Fruit fly (Drosophila melanogaster): Measurements from ENCODE around the gene CG45075.

Gene CG45075

dm6 chr2L:6062382-6063082 lies 28.7 kb upstream of the CG45075 start, which contains the start of the genes ND-51 and CG13994 (continued):
- peak; percentile 88 for TF ChIP-seq Sox14 (GFP tag; optimal IDR thresholded peaks at IDR 0.05)
- TF ChIP-seq CG8119 (GFP tag; IDR thresholded peaks at IDR 0.05) = peak; percentile 49; the same call in 2 of the 3 replicates
- peak; percentile 33 for TF ChIP-seq fd59A (GFP tag; optimal IDR thresholded peaks at IDR 0.05)
- peak; percentile 80 for TF ChIP-seq pdm3 (GFP tag; optimal IDR thresholded peaks at IDR 0.05)
- peak; percentile 78 for TF ChIP-seq acj6 (GFP tag; optimal IDR thresholded peaks at IDR 0.05)
- TF ChIP-seq Ets96B (tag; optimal IDR thresholded peaks at IDR 0.05) = peak; percentile 65
- TF ChIP-seq CG10631 (GFP tag; optimal IDR thresholded peaks at IDR 0.05) = peak; percentile 67
- TF ChIP-seq svp (GFP tag) = peak; percentile 95
- peak; percentile 100 for TF ChIP-seq achi (GFP tag; optimal IDR thresholded peaks at IDR 0.05)
- TF ChIP-seq topi (GFP tag; optimal IDR thresholded peaks at IDR 0.05) = peak; percentile 73
- no peak for TF ChIP-seq CG6854 (GFP tag; optimal IDR thresholded peaks at IDR 0.05)
- TF ChIP-seq Gug (GFP tag; IDR thresholded peaks at IDR 0.05) = peak; percentile 65; the same call in 1 of the 2 replicates
- TF ChIP-seq CG16779 (tag; optimal IDR thresholded peaks at IDR 0.05) = no peak
- peak; percentile 79 for TF ChIP-seq CG3919 (GFP tag; optimal IDR thresholded peaks at IDR 0.05)
- peak; percentile 35 for TF ChIP-seq CG11762 (GFP tag; optimal IDR thresholded peaks at IDR 0.05; ENCODE audit: insufficient read depth)
- TF ChIP-seq CG11902 (GFP tag; optimal IDR thresholded peaks at IDR 0.05) = peak; percentile 61
- peak; percentile 85 for TF ChIP-seq CG31627 (GFP tag; optimal IDR thresholded peaks at IDR 0.05)
- no peak for TF ChIP-seq Met (GFP tag; optimal IDR thresholded peaks at IDR 0.05)
- TF ChIP-seq Blimp-1 (GFP tag; optimal IDR thresholded peaks at IDR 0.05) = no peak
- peak; percentile 54 for TF ChIP-seq Ets21C (GFP tag; optimal IDR thresholded peaks at IDR 0.05)
- peak; percentile 30; the same call in 1 of the 2 replicates for TF ChIP-seq CG11294 (GFP tag; IDR thresholded peaks at IDR 0.05)

DNA sequence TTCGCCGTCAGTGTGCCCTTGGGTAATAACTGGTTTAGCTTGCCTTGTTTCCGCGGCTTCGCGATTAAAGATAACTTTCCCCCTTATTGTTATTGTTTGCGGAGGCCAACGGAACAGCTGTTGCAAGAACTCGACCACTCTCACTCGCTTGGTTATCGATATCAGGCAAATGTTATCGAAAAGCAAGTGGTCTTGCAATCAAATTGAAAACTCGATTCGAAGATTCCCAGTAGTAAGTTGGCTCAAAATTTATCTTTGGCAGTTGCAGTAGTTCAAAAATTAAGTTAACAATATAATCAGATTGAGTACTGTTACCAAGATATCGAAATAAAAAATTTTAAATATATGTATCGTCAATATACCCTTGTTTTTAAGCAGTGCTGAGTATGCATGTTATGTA lies 25.4 kb upstream of the CG45075 start, which contains the start of the genes Fbw5 and CG9147:
Gene Fbw5, minus strand, starts transcription at position 131 of the 400 bp plus-strand sequence.
Gene CG9147, plus strand, starts transcription at position 175 of the 400 bp plus-strand sequence.
- TF ChIP-seq spab (GFP tag; optimal IDR thresholded peaks at IDR 0.05) = peak; percentile 99
- TF ChIP-seq CG1621 (tag; optimal IDR thresholded peaks at IDR 0.05) = peak; percentile 99
- TF ChIP-seq CG6854 (GFP tag; optimal IDR thresholded peaks at IDR 0.05) = peak; percentile 99
- TF ChIP-seq CG11902 (GFP tag; optimal IDR thresholded peaks at IDR 0.05) = peak; percentile 99
- peak; percentile 100 for TF ChIP-seq CG10631 (GFP tag; optimal IDR thresholded peaks at IDR 0.05)
- TF ChIP-seq achi (GFP tag; optimal IDR thresholded peaks at IDR 0.05) = peak; percentile 99
- peak; percentile 96 for TF ChIP-seq fkh (GFP tag; optimal IDR thresholded peaks at IDR 0.05)
- TF ChIP-seq Lpt (GFP tag; optimal IDR thresholded peaks at IDR 0.05) = peak; percentile 99
- TF ChIP-seq pdm3 (GFP tag; optimal IDR thresholded peaks at IDR 0.05) = peak; percentile 100
- peak; percentile 100 for TF ChIP-seq cyc (GFP tag; optimal IDR thresholded peaks at IDR 0.05)
- peak; percentile 100 for TF ChIP-seq lz (GFP tag; optimal IDR thresholded peaks at IDR 0.05)
- TF ChIP-seq net (GFP tag; optimal IDR thresholded peaks at IDR 0.05) = peak; percentile 100
- TF ChIP-seq Ets96B (tag; optimal IDR thresholded peaks at IDR 0.05) = peak; percentile 100
- peak; percentile 100 for TF ChIP-seq Sox14 (GFP tag; optimal IDR thresholded peaks at IDR 0.05)
- peak; percentile 100 for TF ChIP-seq Smox (GFP tag; optimal IDR thresholded peaks at IDR 0.05)
- peak; percentile 99 for TF ChIP-seq dac (GFP tag; optimal IDR thresholded peaks at IDR 0.05)
- TF ChIP-seq Blimp-1 (GFP tag; optimal IDR thresholded peaks at IDR 0.05) = peak; percentile 99
- peak; percentile 100 for TF ChIP-seq salr (GFP tag; optimal IDR thresholded peaks at IDR 0.05)
- peak; percentile 100 for TF ChIP-seq CG32006 (GFP tag; optimal IDR thresholded peaks at IDR 0.05)
- TF ChIP-seq CG34406 (GFP tag; optimal IDR thresholded peaks at IDR 0.05) = peak; percentile 100
- TF ChIP-seq fd59A (GFP tag; optimal IDR thresholded peaks at IDR 0.05) = peak; percentile 99
- peak; percentile 100 for TF ChIP-seq Hr39 (GFP tag; optimal IDR thresholded peaks at IDR 0.05)
- TF ChIP-seq esn (GFP tag; optimal IDR thresholded peaks at IDR 0.05) = peak; percentile 100
- TF ChIP-seq dsx (GFP tag; optimal IDR thresholded peaks at IDR 0.05; ENCODE audit: poor library complexity, severe bottlenecking) = peak; percentile 99
- TF ChIP-seq CG7368 (GFP tag; optimal IDR thresholded peaks at IDR 0.05) = peak; percentile 99
- TF ChIP-seq CG16779 (tag; optimal IDR thresholded peaks at IDR 0.05) = peak; percentile 99
- TF ChIP-seq Eip93F (GFP tag; optimal IDR thresholded peaks at IDR 0.05) = peak; percentile 99
- TF ChIP-seq CG6163 (GFP tag; IDR thresholded peaks at IDR 0.05) = peak; percentile 100
- peak; percentile 100 for TF ChIP-seq acj6 (GFP tag; optimal IDR thresholded peaks at IDR 0.05)
- TF ChIP-seq Hr4 (GFP tag; optimal IDR thresholded peaks at IDR 0.05) = peak; percentile 100
- TF ChIP-seq CG8632 (GFP tag; optimal IDR thresholded peaks at IDR 0.05) = peak; percentile 100
- TF ChIP-seq CG6792 (GFP tag; optimal IDR thresholded peaks at IDR 0.05) = peak; percentile 100
- peak; percentile 100 for TF ChIP-seq CG15336 (GFP tag; IDR thresholded peaks at IDR 0.05)
- peak; percentile 94 for TF ChIP-seq Hr38 (GFP tag; optimal IDR thresholded peaks at IDR 0.05)
- peak; percentile 100 for TF ChIP-seq svp (GFP tag)
- TF ChIP-seq Eip78C (GFP tag) = peak; percentile 100
- peak; percentile 99 for TF ChIP-seq CG6276 (GFP tag; optimal IDR thresholded peaks at IDR 0.05)
- TF ChIP-seq CG3919 (GFP tag; optimal IDR thresholded peaks at IDR 0.05) = peak; percentile 100
- TF ChIP-seq CG4318 (GFP tag; optimal IDR thresholded peaks at IDR 0.05) = peak; percentile 99

Data from whole organism, prepupa.